Worm (Caenorhabditis elegans): ENCODE results near the gene tmem-135.

DNA sequence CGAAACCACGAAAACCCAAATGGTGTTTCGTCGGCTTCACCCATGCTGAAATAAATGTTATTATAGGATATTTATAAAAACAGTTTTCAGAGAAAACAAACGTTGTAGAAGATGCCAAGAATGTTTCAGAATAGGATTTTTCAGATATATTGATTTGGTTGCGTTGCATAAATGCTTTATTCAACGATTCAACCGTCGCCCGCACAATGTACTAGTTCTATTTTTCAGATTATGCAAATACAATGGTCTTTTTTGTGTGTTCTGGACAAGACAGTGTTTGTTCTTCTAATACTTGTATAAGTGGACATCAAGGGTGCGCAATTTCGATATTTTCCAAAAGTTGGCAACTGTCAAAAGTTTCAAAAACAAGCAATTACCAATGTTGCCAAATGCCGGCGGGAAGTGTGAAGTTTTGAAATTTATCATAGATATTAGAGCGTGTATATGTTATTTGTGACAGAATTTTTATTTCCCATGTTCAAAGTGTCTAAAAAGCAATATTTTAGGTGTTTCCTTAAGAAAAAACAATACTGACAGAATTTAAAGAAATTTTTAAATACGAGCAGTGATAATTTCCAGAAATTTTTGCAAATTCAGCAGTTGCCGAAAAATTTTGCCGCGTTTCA is 17.8 kb downstream of the tmem-135 start, which contains the start of gene K02G10.5:
- TF ChIP-seq aly-2 (tag; optimal IDR thresholded peaks at IDR 0.05) = no peak
- no peak for TF ChIP-seq ztf-11 (tag; optimal IDR thresholded peaks at IDR 0.05)
- TF ChIP-seq lin-11 (tag; optimal IDR thresholded peaks at IDR 0.05) = no peak
- TF ChIP-seq nhr-129 (tag; optimal IDR thresholded peaks at IDR 0.05) = no peak
- no peak for TF ChIP-seq unc-62 (GFP tag; optimal IDR thresholded peaks at IDR 0.05)
- no peak for TF ChIP-seq ceh-16 (tag; optimal IDR thresholded peaks at IDR 0.05)
- TF ChIP-seq elt-1 (tag; optimal IDR thresholded peaks at IDR 0.05) = no peak
- TF ChIP-seq nhr-12 (tag; optimal IDR thresholded peaks at IDR 0.05) = no peak

Data from whole organism, L2 larva.